Worm (Caenorhabditis elegans): Measurements from ENCODE around the gene tgn-38.

- no peak for TF ChIP-seq zip-11 (GFP tag; IDR thresholded peaks at IDR 0.05)
- TF ChIP-seq lir-3 (tag; optimal IDR thresholded peaks at IDR 0.05): no peak
- TF ChIP-seq ceh-82 (tag; optimal IDR thresholded peaks at IDR 0.05): no peak
- TF ChIP-seq nhr-28 (tag; optimal IDR thresholded peaks at IDR 0.05): no peak
- TF ChIP-seq Y105C5A.15 (GFP tag; IDR thresholded peaks at IDR 0.05): no peak
- no peak for TF ChIP-seq unc-39 (tag; optimal IDR thresholded peaks at IDR 0.05)
- TF ChIP-seq lin-39 (tag; optimal IDR thresholded peaks at IDR 0.05): no peak
- no peak for TF ChIP-seq rbr-2 (tag; optimal IDR thresholded peaks at IDR 0.05)
- peak in 1 of 2 experiments; percentile 90 for TF ChIP-seq unc-62 (GFP tag; optimal IDR thresholded peaks at IDR 0.05 in 1 of 2)
- no peak for TF ChIP-seq unc-62 (tag; optimal IDR thresholded peaks at IDR 0.05)
- no peak for TF ChIP-seq sdz-12 (GFP tag; optimal IDR thresholded peaks at IDR 0.05)
- peak; percentile 54 for TF ChIP-seq hlh-30 (tag; optimal IDR thresholded peaks at IDR 0.05; ENCODE audit: insufficient read depth)
These were observed 23.7 kb downstream of the tgn-38 start for ce11 chrIV:12005090-12005770.
